Worm (Caenorhabditis elegans) whole organism, mixed stage, embryonic: ENCODE measurements around the gene ugt-7.

Experiments
- M03D4.4 ChIP-seq: sonication (generic microtip); optimal IDR thresholded peaks from 2 replicates; lab custom pipeline; 2017; ENCODE audit warnings: mild to moderate bottlenecking, missing genetic modification characterization, missing compliant biosample characterization
- bed-3 ChIP-seq: fragments of 200-800 bp; sonication (Bioruptor generic); optimal IDR thresholded peaks from 3 replicates; lab custom pipeline; 2018; ENCODE audit warnings: mild to moderate bottlenecking, missing genetic modification characterization, moderate library complexity, missing compliant biosample characterization
- blmp-1 ChIP-seq: fragments of 150-350 bp; optimal IDR thresholded peaks from 2 replicates; lab custom pipeline; 2014; ENCODE audit warnings: missing biosample characterization, missing genetic modification characterization
- ceh-39 ChIP-seq: fragments of 150-350 bp; optimal IDR thresholded peaks from 2 replicates; lab custom pipeline; 2014; ENCODE audit warnings: missing biosample characterization, missing genetic modification characterization
- ceh-43 ChIP-seq: fragments of 200-800 bp; sonication (Bioruptor generic); optimal IDR thresholded peaks from 2 replicates; lab custom pipeline; 2018; ENCODE audit warnings: mild to moderate bottlenecking, missing genetic modification characterization, moderate library complexity, missing compliant biosample characterization
- ceh-83 ChIP-seq: fragments of 200-800 bp; sonication (Bioruptor generic); optimal IDR thresholded peaks from 2 replicates; lab custom pipeline; 2018; ENCODE audit warnings: mild to moderate bottlenecking, missing genetic modification characterization, missing compliant biosample characterization
- ces-1 ChIP-seq: fragments of 150-350 bp; optimal IDR thresholded peaks from 2 replicates; lab custom pipeline; 2014; ENCODE audit warnings: missing biosample characterization, missing genetic modification reagents, missing genetic modification characterization
- cnd-1 ChIP-seq: fragments of 200-800 bp; sonication (Bioruptor generic); optimal IDR thresholded peaks from 2 replicates; lab custom pipeline; 2018; ENCODE audit warnings: mild to moderate bottlenecking, missing genetic modification characterization, missing compliant biosample characterization
- drap-1 ChIP-seq: fragments of 200-800 bp; sonication (Bioruptor generic); optimal IDR thresholded peaks from 3 replicates; lab custom pipeline; 2018; ENCODE audit warnings: mild to moderate bottlenecking, missing genetic modification characterization, missing compliant biosample characterization
- elt-1 ChIP-seq: sonication (generic microtip); optimal IDR thresholded peaks from 2 replicates; lab custom pipeline; 2017; ENCODE audit warnings: missing genetic modification characterization, mild to moderate bottlenecking, missing compliant biosample characterization, antibody characterized with exemption, moderate library complexity, borderline replicate concordance; ENCODE audit not compliant: insufficient read depth
- elt-3 ChIP-seq: fragments of 150-350 bp; optimal IDR thresholded peaks from 2 replicates; lab custom pipeline; 2014; ENCODE audit warnings: missing biosample characterization, missing genetic modification characterization
- flh-1 ChIP-seq: fragments of 200-800 bp; sonication (Bioruptor generic); optimal IDR thresholded peaks from 2 replicates; lab custom pipeline; 2018; ENCODE audit warnings: mild to moderate bottlenecking, missing genetic modification characterization, moderate library complexity, missing compliant biosample characterization
- ham-2 ChIP-seq: fragments of 200-800 bp; sonication (Bioruptor generic); optimal IDR thresholded peaks from 2 replicates; lab custom pipeline; 2018; ENCODE audit warnings: mild to moderate bottlenecking, missing genetic modification characterization, missing compliant biosample characterization
- hlh-1 ChIP-seq: fragments of 150-350 bp; optimal IDR thresholded peaks from 2 replicates; lab custom pipeline; 2014; ENCODE audit warnings: missing biosample characterization, missing genetic modification reagents, missing genetic modification characterization
- lin-13 ChIP-seq: fragments of 150-350 bp; optimal IDR thresholded peaks from 2 replicates; lab custom pipeline; 2014; ENCODE audit warnings: missing biosample characterization, missing genetic modification characterization
- lin-32 ChIP-seq: fragments of 200-800 bp; sonication (Bioruptor generic); optimal IDR thresholded peaks from 2 replicates; lab custom pipeline; 2018; ENCODE audit warnings: mild to moderate bottlenecking, missing genetic modification characterization, missing compliant biosample characterization
- lsy-2 ChIP-seq: fragments of 150-350 bp; optimal IDR thresholded peaks from 2 replicates; lab custom pipeline; 2014; ENCODE audit warnings: missing biosample characterization, missing genetic modification characterization
- mab-5 ChIP-seq: fragments of 150-350 bp; optimal IDR thresholded peaks from 2 replicates; lab custom pipeline; 2014; ENCODE audit warnings: missing biosample characterization, missing genetic modification characterization
- mep-1 ChIP-seq: fragments of 150-350 bp; optimal IDR thresholded peaks from 2 replicates; lab custom pipeline; 2017; ENCODE audit warnings: missing biosample characterization, missing genetic modification reagents, missing genetic modification characterization, inconsistent platforms
- mls-2 ChIP-seq: sonication (generic microtip); optimal IDR thresholded peaks from 2 replicates; lab custom pipeline; 2016; ENCODE audit warnings: mild to moderate bottlenecking, missing genetic modification characterization, moderate library complexity, missing compliant biosample characterization
- nhr-12 ChIP-seq: fragments of 150-350 bp; optimal IDR thresholded peaks from 2 replicates; lab custom pipeline; 2014; ENCODE audit warnings: missing biosample characterization, missing genetic modification characterization
- nhr-2 ChIP-seq: fragments of 150-350 bp; optimal IDR thresholded peaks from 2 replicates; lab custom pipeline; 2014; ENCODE audit warnings: missing biosample characterization, missing genetic modification characterization
- nhr-237 ChIP-seq: fragments of 150-350 bp; optimal IDR thresholded peaks from 2 replicates; lab custom pipeline; 2014; ENCODE audit warnings: missing biosample characterization, missing genetic modification characterization
- nhr-28 ChIP-seq: fragments of 150-350 bp; optimal IDR thresholded peaks from 2 replicates; lab custom pipeline; 2014; ENCODE audit warnings: missing biosample characterization, missing genetic modification characterization
- nhr-76 ChIP-seq: sonication (generic microtip); optimal IDR thresholded peaks from 2 replicates; lab custom pipeline; 2017; ENCODE audit warnings: missing biosample characterization, missing genetic modification characterization
- pha-4 ChIP-seq: fragments of 150-350 bp; optimal IDR thresholded peaks from 2 replicates; lab custom pipeline; 2018; ENCODE audit warnings: missing biosample characterization, missing genetic modification reagents, missing genetic modification characterization
- sem-2 ChIP-seq: fragments of 200-800 bp; sonication (Bioruptor generic); optimal IDR thresholded peaks from 2 replicates; lab custom pipeline; 2018; ENCODE audit warnings: mild to moderate bottlenecking, missing genetic modification characterization, missing compliant biosample characterization
- snpc-4 ChIP-seq: fragments of 150-350 bp; optimal IDR thresholded peaks from 2 replicates; lab custom pipeline; 2014; ENCODE audit warnings: missing biosample characterization, missing genetic modification characterization
- sptf-1 ChIP-seq: sonication (generic microtip); optimal IDR thresholded peaks from 2 replicates; lab custom pipeline; 2017; ENCODE audit warnings: mild to moderate bottlenecking, missing genetic modification characterization, moderate library complexity, missing compliant biosample characterization
- tbx-8 ChIP-seq: fragments of 200-800 bp; sonication (Bioruptor generic); optimal IDR thresholded peaks from 2 replicates; lab custom pipeline; 2018; ENCODE audit warnings: mild to moderate bottlenecking, missing genetic modification characterization, moderate library complexity, missing compliant biosample characterization
- unc-120 ChIP-seq: sonication (generic microtip); optimal IDR thresholded peaks from 2 replicates; lab custom pipeline; 2017; ENCODE audit warnings: missing genetic modification characterization, missing compliant biosample characterization; ENCODE audit not compliant: poor library complexity, severe bottlenecking
- unc-39 ChIP-seq: fragments of 150-350 bp; optimal IDR thresholded peaks from 2 replicates; lab custom pipeline; 2014; ENCODE audit warnings: missing biosample characterization, missing genetic modification characterization
- unc-62 ChIP-seq: fragments of 150-350 bp; optimal IDR thresholded peaks from 2 replicates; lab custom pipeline; 2014; ENCODE audit warnings: missing biosample characterization, missing genetic modification reagents, missing genetic modification characterization
- zip-8 ChIP-seq: fragments of 150-350 bp; optimal IDR thresholded peaks from 2 replicates; lab custom pipeline; 2014; ENCODE audit warnings: missing biosample characterization, missing genetic modification characterization
- ztf-11 ChIP-seq: fragments of 150-350 bp; optimal IDR thresholded peaks from 2 replicates; lab custom pipeline; 2014; ENCODE audit warnings: missing biosample characterization, missing genetic modification characterization

Gene ugt-7

DNA sequence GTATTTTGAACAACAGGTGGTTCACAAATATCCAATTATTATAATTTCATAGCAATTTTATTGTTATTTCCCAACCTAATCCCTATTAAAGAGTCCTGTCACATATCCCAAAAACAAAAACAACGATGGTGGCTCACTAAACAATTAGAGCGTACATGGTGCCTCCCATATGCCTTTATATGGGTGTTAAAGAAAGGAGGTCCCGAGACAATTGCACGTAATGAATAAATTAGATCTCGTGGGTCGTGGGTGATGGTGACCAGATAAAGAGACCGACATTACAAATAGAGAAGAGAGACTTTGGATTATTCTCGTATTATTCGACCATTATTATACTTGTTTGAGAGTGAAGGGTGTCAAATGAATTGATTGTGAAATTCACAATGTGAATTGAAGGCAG lies 33.1 kb downstream of the ugt-7 start:
- peak; percentile 38 for TF ChIP-seq sptf-1 (tag; lab: Kevin White, UChicago)
- no peak for TF ChIP-seq ceh-39 (tag; lab: Kevin White, UChicago)
- no peak for TF ChIP-seq lin-13 (tag; lab: Kevin White, UChicago)
- no peak for TF ChIP-seq blmp-1 (tag; lab: Kevin White, UChicago)
- peak; percentile 28 for TF ChIP-seq cnd-1 (tag; lab: Kevin White, UChicago)
- TF ChIP-seq elt-1 (tag; lab: Kevin White, UChicago), result no peak
- peak; percentile 71 for TF ChIP-seq ceh-43
- TF ChIP-seq unc-39 (tag; lab: Kevin White, UChicago), result peak; percentile 66
- TF ChIP-seq flh-1 (GFP tag; lab: Kevin White, UChicago), result no peak
- peak; percentile 20 for TF ChIP-seq unc-62 (GFP tag; lab: Kevin White, UChicago)
- TF ChIP-seq tbx-8 (GFP tag; lab: Kevin White, UChicago), result no peak
- no peak for TF ChIP-seq pha-4 (tag; lab: Kevin White, UChicago)
- TF ChIP-seq snpc-4 (tag; lab: Kevin White, UChicago), result no peak
- no peak for TF ChIP-seq bed-3 (GFP tag; lab: Kevin White, UChicago)
- peak; percentile 57 for TF ChIP-seq mls-2 (tag; lab: Kevin White, UChicago)
- no peak for TF ChIP-seq zip-8
- no peak for TF ChIP-seq elt-3 (tag; lab: Kevin White, UChicago)
- no peak for TF ChIP-seq ceh-83 (GFP tag; lab: Kevin White, UChicago)
- no peak for TF ChIP-seq nhr-237 (tag; lab: Kevin White, UChicago)
- peak; percentile 9 for TF ChIP-seq unc-120 (tag; lab: Kevin White, UChicago)
- no peak for TF ChIP-seq ztf-11
- peak; percentile 96 for TF ChIP-seq ces-1 (GFP tag; lab: Kevin White, UChicago)
- no peak for TF ChIP-seq M03D4.4 (tag; lab: Kevin White, UChicago)
- TF ChIP-seq drap-1, result no peak
- TF ChIP-seq ham-2 (GFP tag; lab: Kevin White, UChicago), result no peak
- TF ChIP-seq nhr-12 (tag; lab: Kevin White, UChicago), result no peak
- TF ChIP-seq hlh-1 (tag; lab: Kevin White, UChicago), result no peak
- no peak for TF ChIP-seq sem-2 (GFP tag; lab: Kevin White, UChicago)
- TF ChIP-seq mep-1 (tag; lab: Kevin White, UChicago), result no peak
- no peak for TF ChIP-seq lin-32 (GFP tag; lab: Kevin White, UChicago)
- TF ChIP-seq nhr-2, result peak; percentile 52
- TF ChIP-seq nhr-76 (tag; lab: Kevin White, UChicago), result no peak
- no peak for TF ChIP-seq mab-5 (tag; lab: Kevin White, UChicago)
- TF ChIP-seq nhr-28 (tag; lab: Kevin White, UChicago), result no peak
- no peak for TF ChIP-seq lsy-2 (tag; lab: Kevin White, UChicago)

DNA sequence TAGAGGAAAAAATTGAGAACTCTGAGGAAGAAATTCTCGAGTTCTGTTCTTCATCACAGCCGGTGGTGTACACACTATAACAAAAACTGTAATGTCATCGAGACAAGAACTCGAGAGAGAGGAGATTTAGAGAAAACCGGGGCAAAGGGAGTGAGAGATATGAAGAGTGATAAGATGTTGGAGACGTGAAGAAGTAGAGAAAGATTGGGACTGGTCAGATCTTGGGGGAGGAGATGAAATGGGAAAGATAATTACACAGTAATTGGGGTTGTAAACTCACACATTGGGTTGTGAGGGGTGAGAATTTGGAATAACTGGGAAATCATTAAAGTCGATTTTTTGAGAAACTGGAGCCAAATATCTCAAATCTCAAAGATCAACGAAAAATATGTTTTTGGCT lies 34.6 kb downstream of the ugt-7 start:
- TF ChIP-seq sptf-1 (tag; lab: Kevin White, UChicago) (peak; percentile 21), elt-1 (tag; lab: Kevin White, UChicago) (peak; percentile 89), unc-62 (GFP tag; lab: Kevin White, UChicago) (peak; percentile 7), ham-2 (GFP tag; lab: Kevin White, UChicago) (no peak)

DNA sequence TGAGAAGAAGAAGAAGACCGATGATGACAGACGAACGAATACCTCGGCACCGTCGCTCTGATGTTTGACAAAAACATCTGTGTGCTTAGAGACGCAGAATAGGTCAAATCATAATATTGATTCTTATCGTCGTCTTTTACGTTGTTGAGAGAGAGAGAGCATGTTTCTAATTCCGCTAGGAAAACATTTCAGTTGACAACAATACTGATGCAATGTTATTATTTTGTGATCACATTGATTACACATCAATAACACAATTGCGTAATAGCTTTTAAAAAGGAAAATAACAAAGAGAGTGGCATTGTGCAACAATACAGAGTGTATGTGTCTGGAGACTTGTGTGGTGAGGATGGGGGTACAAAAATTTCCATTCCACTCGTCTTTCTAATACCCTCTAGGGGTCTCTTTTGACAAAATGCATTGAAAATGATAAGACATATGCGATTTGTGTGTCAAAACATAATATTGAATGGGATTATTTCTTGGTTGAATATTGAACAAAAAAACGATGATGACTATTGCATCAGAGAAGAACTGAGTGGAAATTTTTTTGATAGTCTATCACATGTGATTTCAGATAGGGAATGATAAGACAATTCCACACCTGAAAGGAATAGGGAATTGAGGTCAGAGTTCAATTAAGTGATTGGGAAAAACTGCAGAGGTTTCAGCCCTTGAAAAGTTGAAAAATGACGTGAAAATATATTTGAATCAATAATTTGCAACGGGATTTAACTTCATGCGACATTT lies 35.5 kb downstream of the ugt-7 start:
- no peak for TF ChIP-seq nhr-28 (tag; lab: Kevin White, UChicago)
- peak; percentile 98 for TF ChIP-seq zip-8
- no peak for TF ChIP-seq mab-5 (tag; lab: Kevin White, UChicago)
